Worm (Caenorhabditis elegans) whole organism, late embryonic: Measurements from ENCODE around the gene klp-13.

ENCODE experiments used
- ceh-30 ChIP-seq: fragments of 150-350 bp; optimal IDR thresholded peaks from 2 replicates; lab custom pipeline; 2014; ENCODE audit warnings: missing biosample characterization, missing genetic modification characterization
- hlh-30 ChIP-seq: sonication (generic microtip); optimal IDR thresholded peaks from 2 replicates; lab custom pipeline; 2017; ENCODE audit warnings: antibody characterized with exemption, missing genetic modification characterization, missing compliant biosample characterization; ENCODE audit not compliant: insufficient read depth
- mec-3 ChIP-seq: sonication (generic microtip); optimal IDR thresholded peaks from 2 replicates; lab custom pipeline; 2016; ENCODE audit warnings: borderline replicate concordance, missing genetic modification characterization, missing compliant biosample characterization
- nfya-1 ChIP-seq: sonication (generic microtip); optimal IDR thresholded peaks from 2 replicates; lab custom pipeline; 2017; ENCODE audit warnings: missing genetic modification characterization, mild to moderate bottlenecking, missing compliant biosample characterization, antibody characterized with exemption, moderate library complexity
- pha-4 ChIP-seq: fragments of 150-350 bp; optimal IDR thresholded peaks from 2 replicates; lab custom pipeline; 2018; ENCODE audit warnings: missing biosample characterization, missing genetic modification reagents, missing genetic modification characterization
- pqm-1 ChIP-seq: sonication (generic microtip); optimal IDR thresholded peaks from 2 replicates; lab custom pipeline; 2016; ENCODE audit warnings: missing genetic modification characterization, missing compliant biosample characterization
- zip-5 ChIP-seq: sonication (generic microtip); optimal IDR thresholded peaks from 2 replicates; lab custom pipeline; 2016; ENCODE audit warnings: missing genetic modification characterization, missing compliant biosample characterization

DNA sequence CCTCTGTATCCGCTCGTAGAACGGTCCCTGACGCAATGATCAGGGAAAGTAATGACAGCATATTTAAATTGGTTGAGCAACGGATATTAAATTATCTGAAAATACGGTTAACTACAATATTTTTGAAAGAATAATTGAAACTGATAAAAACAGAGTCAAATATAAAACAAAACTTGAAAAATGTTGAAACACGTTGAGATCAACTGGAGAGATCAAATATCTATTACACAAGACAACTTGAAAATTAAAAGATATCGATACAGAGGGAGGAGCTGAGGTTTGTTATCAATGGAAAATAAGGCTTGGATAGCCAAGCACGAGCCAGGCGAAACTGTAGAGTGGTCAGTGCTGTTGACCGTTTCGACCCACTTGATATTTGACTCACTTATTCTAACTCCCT, 25.8 kb downstream of the klp-13 start, which contains the start of gene C09B8.3:
- TF ChIP-seq ceh-30 (tag; lab: Kevin White, UChicago) (no peak), hlh-30 (tag; lab: Kevin White, UChicago) (no peak), pqm-1 (tag; lab: Kevin White, UChicago) (no peak), mec-3 (tag; lab: Kevin White, UChicago) (no peak), zip-5 (tag; lab: Kevin White, UChicago) (no peak), nfya-1 (no peak), pha-4 (tag; lab: Kevin White, UChicago) (no peak)
